Fruit fly (Drosophila melanogaster): ENCODE results near the gene LanA.
A peak's percentile ranks its signal among the peaks of the same experiment; 100 is the strongest.

Gene LanA

DNA sequence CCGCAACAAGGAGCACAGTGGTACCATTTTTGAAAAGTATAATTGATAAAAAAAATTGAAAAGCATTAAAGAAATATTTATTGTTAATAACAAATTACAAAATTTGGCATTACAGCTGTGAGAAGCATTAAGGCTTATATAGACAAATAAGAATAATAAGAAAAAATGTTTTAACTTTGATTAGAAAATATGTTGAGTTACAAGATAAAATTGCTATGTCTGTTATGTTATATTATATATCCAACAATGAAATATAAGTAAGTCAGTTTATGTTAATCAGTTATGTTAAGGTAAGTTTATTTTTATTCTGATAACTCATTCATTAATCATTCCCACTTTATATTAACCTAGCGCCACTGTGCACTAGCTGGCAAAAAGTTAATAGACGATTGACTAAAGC lies 58.0 kb downstream of the LanA start (continued):
- TF ChIP-seq CG30403 (GFP tag; optimal IDR thresholded peaks at IDR 0.05): peak; percentile 1
- no peak for TF ChIP-seq tap (tag; optimal IDR thresholded peaks at IDR 0.05)
- no peak for TF ChIP-seq CG12071 (GFP tag; optimal IDR thresholded peaks at IDR 0.05)
- TF ChIP-seq CG10979 (tag; optimal IDR thresholded peaks at IDR 0.05): peak; percentile 68
- no peak for TF ChIP-seq emc (GFP tag; optimal IDR thresholded peaks at IDR 0.05)
- no peak for TF ChIP-seq Bdp1 (GFP tag; optimal IDR thresholded peaks at IDR 0.05)
- TF ChIP-seq slou (GFP tag; optimal IDR thresholded peaks at IDR 0.05): no peak
- TF ChIP-seq zfh1 (GFP tag; IDR thresholded peaks at IDR 0.05): no peak
- peak; percentile 65 for TF ChIP-seq CG2712 (tag; optimal IDR thresholded peaks at IDR 0.05)
- no peak for TF ChIP-seq Nf-YC (tag; optimal IDR thresholded peaks at IDR 0.05)
- no peak for TF ChIP-seq Hey (tag; optimal IDR thresholded peaks at IDR 0.05)
- TF ChIP-seq mld (GFP tag; IDR thresholded peaks at IDR 0.05; ENCODE audit: partially characterized antibody): no peak
- no peak for TF ChIP-seq CG11696 (GFP tag; IDR thresholded peaks at IDR 0.05)
- TF ChIP-seq sisA (GFP tag; IDR thresholded peaks at IDR 0.05): no peak
- TF ChIP-seq Hr78 (GFP tag; optimal IDR thresholded peaks at IDR 0.05): no peak
- TF ChIP-seq CG15696 (tag; optimal IDR thresholded peaks at IDR 0.05): peak; percentile 16
- no peak for TF ChIP-seq Ptx1 (GFP tag; IDR thresholded peaks at IDR 0.05)
- peak; percentile 42 for TF ChIP-seq Sox100B (GFP tag; optimal IDR thresholded peaks at IDR 0.05)
- no peak for TF ChIP-seq CG12659 (GFP tag; optimal IDR thresholded peaks at IDR 0.05)
- no peak for TF ChIP-seq CG12104 (GFP tag; optimal IDR thresholded peaks at IDR 0.05)
- no peak for TF ChIP-seq ttk (GFP tag; IDR thresholded peaks at IDR 0.05)
- no peak for TF ChIP-seq Dp (GFP tag; optimal IDR thresholded peaks at IDR 0.05)
- peak; percentile 23 for TF ChIP-seq CG9727 (GFP tag; optimal IDR thresholded peaks at IDR 0.05)
- TF ChIP-seq NK7.1 (GFP tag; optimal IDR thresholded peaks at IDR 0.05): no peak
- TF ChIP-seq Dfd (GFP tag; optimal IDR thresholded peaks at IDR 0.05): no peak
- TF ChIP-seq CG18476 (GFP tag; optimal IDR thresholded peaks at IDR 0.05): no peak
- TF ChIP-seq MBD-R2 (GFP tag; IDR thresholded peaks at IDR 0.05): no peak
- TF ChIP-seq Fer2 (tag; optimal IDR thresholded peaks at IDR 0.05): no peak
- no peak for TF ChIP-seq Abd-B (GFP tag; optimal IDR thresholded peaks at IDR 0.05)
- no peak for TF ChIP-seq CG11504 (tag; optimal IDR thresholded peaks at IDR 0.05)
- no peak for TF ChIP-seq CG13894 (tag; optimal IDR thresholded peaks at IDR 0.05)
- peak; percentile 16 for TF ChIP-seq trem (tag; optimal IDR thresholded peaks at IDR 0.05)
- no peak for TF ChIP-seq BtbVII (GFP tag; optimal IDR thresholded peaks at IDR 0.05)
- TF ChIP-seq fd3F (GFP tag; optimal IDR thresholded peaks at IDR 0.05): no peak
- no peak for TF ChIP-seq ems (GFP tag; optimal IDR thresholded peaks at IDR 0.05)
- no peak for TF ChIP-seq CG10147 (GFP tag; optimal IDR thresholded peaks at IDR 0.05)
- TF ChIP-seq bbx (GFP tag; IDR thresholded peaks at IDR 0.05; ENCODE audit: partially characterized antibody): no peak
- TF ChIP-seq Six4 (GFP tag; optimal IDR thresholded peaks at IDR 0.05): no peak
- no peak for TF ChIP-seq Trl (optimal IDR thresholded peaks at IDR 0.05)
- no peak for TF ChIP-seq Trl (GFP tag; optimal IDR thresholded peaks at IDR 0.05)
- no peak for TF ChIP-seq CG32532 (GFP tag; IDR thresholded peaks at IDR 0.05)
- no peak for TF ChIP-seq btn (GFP tag; optimal IDR thresholded peaks at IDR 0.05)
- TF ChIP-seq CG15514 (GFP tag; optimal IDR thresholded peaks at IDR 0.05): no peak
- no peak for TF ChIP-seq H2.0 (GFP tag; IDR thresholded peaks at IDR 0.05)
- TF ChIP-seq Gsc (GFP tag; IDR thresholded peaks at IDR 0.05): no peak
- TF ChIP-seq Atf6 (GFP tag; IDR thresholded peaks at IDR 0.05): no peak
- no peak for TF ChIP-seq her (GFP tag; optimal IDR thresholded peaks at IDR 0.05)
- peak; percentile 43 for TF ChIP-seq CG7556 (GFP tag; optimal IDR thresholded peaks at IDR 0.05)
- TF ChIP-seq chn (GFP tag; optimal IDR thresholded peaks at IDR 0.05): no peak
- no peak for TF ChIP-seq CG2678 (tag; optimal IDR thresholded peaks at IDR 0.05)
- TF ChIP-seq CG4424 (GFP tag; optimal IDR thresholded peaks at IDR 0.05): peak; percentile 7
- TF ChIP-seq CG3847 (GFP tag; IDR thresholded peaks at IDR 0.05): no peak
